Worm (Caenorhabditis elegans) whole organism, young adult: ENCODE results near the gene srw-59.

Experiments
- B0261.1 ChIP-seq: sonication (generic microtip); optimal IDR thresholded peaks from 2 replicates; lab custom pipeline; 2016; ENCODE audit warnings: mild to moderate bottlenecking, missing genetic modification characterization, moderate library complexity, missing compliant biosample characterization
- C06A6.2 ChIP-seq: fragments of 200-800 bp; sonication (Bioruptor generic); conservative IDR thresholded peaks from 2 replicates; pipeline ENCODE4 v1.3.6; 2022; ENCODE audit warnings: missing genetic modification characterization, missing compliant biosample characterization
- C17E4.6 ChIP-seq: fragments of 200-800 bp; sonication (Bioruptor generic); IDR thresholded peaks from 2 replicates; pipeline ENCODE4 v1.3.6; 2022; ENCODE audit warnings: missing genetic modification reagents, missing genetic modification characterization, missing compliant biosample characterization
- F23B12.7 ChIP-seq: sonication (generic microtip); optimal IDR thresholded peaks from 2 replicates; lab custom pipeline; 2017; ENCODE audit warnings: missing genetic modification characterization, mild to moderate bottlenecking, missing compliant biosample characterization, antibody characterized with exemption, moderate library complexity; ENCODE audit not compliant: insufficient read depth
- F49E8.2 ChIP-seq: sonication (generic microtip); optimal IDR thresholded peaks from 3 replicates; lab custom pipeline; 2017; ENCODE audit warnings: missing genetic modification characterization, mild to moderate bottlenecking, missing compliant biosample characterization, antibody characterized with exemption, moderate library complexity; ENCODE audit not compliant: insufficient read depth
- F57A8.1 ChIP-seq: fragments of 200-800 bp; sonication (Bioruptor generic); optimal IDR thresholded peaks from 2 replicates; lab custom pipeline; 2018; ENCODE audit warnings: mild to moderate bottlenecking, missing genetic modification characterization, moderate library complexity, missing compliant biosample characterization
- Y53F4B.3 ChIP-seq: fragments of 200-800 bp; sonication (Bioruptor generic); IDR thresholded peaks from 2 replicates; pipeline ENCODE4 v1.3.6; 2022; ENCODE audit warnings: missing genetic modification reagents, missing genetic modification characterization, missing compliant biosample characterization
- Y67H2A.10 ChIP-seq: fragments of 200-800 bp; sonication (Bioruptor generic); conservative IDR thresholded peaks from 2 replicates; pipeline ENCODE4 v1.3.6; 2022; ENCODE audit warnings: missing genetic modification reagents, missing genetic modification characterization, missing compliant biosample characterization
- ZK185.1 ChIP-seq: sonication (generic microtip); optimal IDR thresholded peaks from 2 replicates; lab custom pipeline; 2016; ENCODE audit warnings: mild to moderate bottlenecking, missing genetic modification characterization, missing compliant biosample characterization; ENCODE audit not compliant: poor library complexity, severe bottlenecking
- atf-7 ChIP-seq: sonication (generic microtip); optimal IDR thresholded peaks from 2 replicates; lab custom pipeline; 2017; ENCODE audit warnings: mild to moderate bottlenecking, missing genetic modification characterization, missing compliant biosample characterization
- attf-3 ChIP-seq: fragments of 200-800 bp; sonication (Bioruptor generic); conservative IDR thresholded peaks from 2 replicates; pipeline ENCODE4 v1.3.6; 2022; ENCODE audit warnings: missing genetic modification reagents, missing genetic modification characterization, missing compliant biosample characterization
- attf-5 ChIP-seq: fragments of 200-800 bp; sonication (Bioruptor generic); optimal IDR thresholded peaks from 2 replicates; lab custom pipeline; 2018; ENCODE audit warnings: mild to moderate bottlenecking, missing genetic modification characterization, missing compliant biosample characterization
- bed-1 ChIP-seq: fragments of 200-800 bp; sonication (Bioruptor generic); IDR thresholded peaks from 2 replicates; pipeline ENCODE4 v1.3.6; 2022; ENCODE audit warnings: missing genetic modification reagents, missing genetic modification characterization, missing compliant biosample characterization
- ceh-100 ChIP-seq: fragments of 200-800 bp; sonication (Bioruptor generic); IDR thresholded peaks from 2 replicates; pipeline ENCODE4 v1.3.6; 2022; ENCODE audit warnings: missing genetic modification reagents, missing genetic modification characterization, missing compliant biosample characterization
- ceh-79 ChIP-seq: sonication (generic microtip); optimal IDR thresholded peaks from 2 replicates; lab custom pipeline; 2017; ENCODE audit warnings: mild to moderate bottlenecking, missing genetic modification characterization, missing compliant biosample characterization
- chd-7 ChIP-seq: sonication (generic microtip); optimal IDR thresholded peaks from 2 replicates; lab custom pipeline; 2016; ENCODE audit warnings: mild to moderate bottlenecking, missing genetic modification characterization, moderate library complexity, missing compliant biosample characterization
- dpl-1 ChIP-seq: fragments of 150-350 bp; optimal IDR thresholded peaks from 2 replicates; lab custom pipeline; 2014; ENCODE audit warnings: missing biosample characterization, missing genetic modification reagents, missing genetic modification characterization
- egl-44 ChIP-seq: fragments of 200-800 bp; sonication (Bioruptor generic); IDR thresholded peaks from 2 replicates; pipeline ENCODE4 v1.3.6; 2022; ENCODE audit warnings: missing genetic modification reagents, missing genetic modification characterization, missing compliant biosample characterization
- ets-4 ChIP-seq: fragments of 200-800 bp; sonication (Bioruptor generic); optimal IDR thresholded peaks from 2 replicates; lab custom pipeline; 2018; ENCODE audit warnings: mild to moderate bottlenecking, missing genetic modification characterization, missing compliant biosample characterization
- him-1 ChIP-seq: sonication (generic microtip); optimal IDR thresholded peaks from 2 replicates; lab custom pipeline; 2016; ENCODE audit warnings: missing genotype, missing genetic modification reagents, missing genetic modification characterization, missing compliant biosample characterization
- hmg-20 ChIP-seq: fragments of 200-800 bp; sonication (Bioruptor generic); IDR thresholded peaks from 2 replicates; pipeline ENCODE4 v1.3.6; 2022; ENCODE audit warnings: missing genetic modification reagents, missing genetic modification characterization, missing compliant biosample characterization
- lag-1 ChIP-seq: fragments of 200-800 bp; sonication (Bioruptor generic); IDR thresholded peaks from 2 replicates; pipeline ENCODE4 v1.3.6; 2022; ENCODE audit warnings: missing genetic modification reagents, missing genetic modification characterization, missing compliant biosample characterization
- lin-40 ChIP-seq: sonication (generic microtip); optimal IDR thresholded peaks from 2 replicates; lab custom pipeline; 2016; ENCODE audit warnings: missing genetic modification characterization, mild to moderate bottlenecking, missing compliant biosample characterization, missing genotype, missing genetic modification reagents
- lir-1 ChIP-seq: fragments of 200-800 bp; sonication (Bioruptor generic); conservative IDR thresholded peaks from 2 replicates; pipeline ENCODE4 v1.3.6; 2022; ENCODE audit warnings: missing genetic modification reagents, missing genetic modification characterization, missing compliant biosample characterization
- madf-3 ChIP-seq: fragments of 200-800 bp; sonication (Bioruptor generic); IDR thresholded peaks from 2 replicates; pipeline ENCODE4 v1.3.6; 2022; ENCODE audit warnings: missing genetic modification reagents, missing genetic modification characterization, missing compliant biosample characterization
- madf-6 ChIP-seq: fragments of 200-800 bp; sonication (Bioruptor generic); IDR thresholded peaks from 2 replicates; pipeline ENCODE4 v1.3.6; 2022; ENCODE audit warnings: missing genetic modification reagents, missing genetic modification characterization, missing compliant biosample characterization
- madf-8 ChIP-seq: fragments of 200-800 bp; sonication (Bioruptor generic); conservative IDR thresholded peaks from 2 replicates; pipeline ENCODE4 v1.3.6; 2022; ENCODE audit warnings: missing genetic modification reagents, missing genetic modification characterization, missing compliant biosample characterization
- nhr-179 ChIP-seq: sonication (generic microtip); optimal IDR thresholded peaks from 2 replicates; lab custom pipeline; 2016; ENCODE audit warnings: mild to moderate bottlenecking, missing genetic modification characterization, missing compliant biosample characterization
- nhr-80 ChIP-seq: sonication (generic microtip); optimal IDR thresholded peaks from 2 replicates; lab custom pipeline; 2016; ENCODE audit warnings: missing genetic modification characterization, missing compliant biosample characterization
- nhr-90 ChIP-seq: sonication (generic microtip); optimal IDR thresholded peaks from 2 replicates; lab custom pipeline; 2016; ENCODE audit warnings: missing genotype, mild to moderate bottlenecking, missing genetic modification characterization, missing compliant biosample characterization
- pbrm-1 ChIP-seq: fragments of 200-800 bp; sonication (Bioruptor generic); IDR thresholded peaks from 2 replicates; pipeline ENCODE4 v1.3.6; 2022; ENCODE audit warnings: missing genetic modification reagents, missing genetic modification characterization, missing compliant biosample characterization
- repo-1 ChIP-seq: sonication (generic microtip); optimal IDR thresholded peaks from 2 replicates; lab custom pipeline; 2017; ENCODE audit warnings: mild to moderate bottlenecking, missing genetic modification characterization, missing compliant biosample characterization
- snpc-3.4 ChIP-seq: sonication (generic microtip); optimal IDR thresholded peaks from 2 replicates; lab custom pipeline; 2017; ENCODE audit warnings: missing genetic modification characterization, mild to moderate bottlenecking, missing compliant biosample characterization, antibody characterized with exemption, moderate library complexity, missing genotype, missing genetic modification reagents
- zim-3 ChIP-seq: sonication (generic microtip); optimal IDR thresholded peaks from 2 replicates; lab custom pipeline; 2017; ENCODE audit warnings: mild to moderate bottlenecking, missing genetic modification characterization, moderate library complexity, missing compliant biosample characterization
- ztf-26 ChIP-seq: sonication (generic microtip); optimal IDR thresholded peaks from 2 replicates; lab custom pipeline; 2017; ENCODE audit warnings: missing genetic modification characterization, missing compliant biosample characterization
- ztf-28 ChIP-seq: fragments of 200-800 bp; sonication (Bioruptor generic); IDR thresholded peaks from 2 replicates; pipeline ENCODE4 v1.3.6; 2022; ENCODE audit warnings: missing genetic modification reagents, missing genetic modification characterization, missing compliant biosample characterization

Gene srw-59

ce11 chrV:15954932-15955331 is 4.1 kb upstream of the srw-59 start, which contains the start of gene srw-57:
Gene srw-57 (minus strand): TSS chrV:15955032.
- TF ChIP-seq bed-1 (GFP tag; lab: Robert Waterston, UW): no peak
- TF ChIP-seq madf-8 (GFP tag; lab: Robert Waterston, UW): no peak
- TF ChIP-seq lin-40 (tag; lab: Kevin White, UChicago): no peak
- no peak for TF ChIP-seq lag-1
- no peak for TF ChIP-seq madf-3 (GFP tag; lab: Robert Waterston, UW)
- no peak for TF ChIP-seq ceh-100
- no peak for TF ChIP-seq him-1 (tag; lab: Kevin White, UChicago)
- no peak for TF ChIP-seq F49E8.2 (tag; lab: Kevin White, UChicago)
- no peak for TF ChIP-seq nhr-80 (tag; lab: Kevin White, UChicago)

- TF ChIP-seq attf-3 (GFP tag; lab: Robert Waterston, UW): no peak
- TF ChIP-seq chd-7: no peak
- TF ChIP-seq attf-5 (GFP tag; lab: Kevin White, UChicago): no peak
- TF ChIP-seq Y53F4B.3 (GFP tag; lab: Robert Waterston, UW): no peak
- TF ChIP-seq B0261.1 (tag; lab: Kevin White, UChicago): no peak
- no peak for TF ChIP-seq ets-4
- no peak for TF ChIP-seq ZK185.1 (tag; lab: Kevin White, UChicago)
- TF ChIP-seq atf-7 (tag; lab: Kevin White, UChicago): no peak
- TF ChIP-seq dpl-1 (GFP tag; lab: Kevin White, UChicago): no peak
- no peak for TF ChIP-seq ceh-79 (tag; lab: Kevin White, UChicago)
- no peak for TF ChIP-seq repo-1
- TF ChIP-seq F23B12.7: no peak
- no peak for TF ChIP-seq zim-3
- no peak for TF ChIP-seq C06A6.2 (GFP tag; lab: Robert Waterston, UW)
- no peak for TF ChIP-seq ztf-28
- no peak for TF ChIP-seq egl-44 (GFP tag; lab: Robert Waterston, UW)
- TF ChIP-seq F57A8.1 (GFP tag; lab: Kevin White, UChicago): no peak
- no peak for TF ChIP-seq ztf-26 (tag; lab: Kevin White, UChicago)
- no peak for TF ChIP-seq madf-6
- TF ChIP-seq, all 124 proteins: peak for 0
These were observed 2.0 kb upstream of the srw-59 start, which contains the start of gene srw-56 for ce11 chrV:15952762-15953161. Gene srw-56 (minus strand): TSS chrV:15952862.

- TF ChIP-seq snpc-3.4 (tag; lab: Kevin White, UChicago): no peak
- TF ChIP-seq nhr-179: no peak
- TF ChIP-seq hmg-20 (GFP tag; lab: Robert Waterston, UW): no peak
- no peak for TF ChIP-seq C17E4.6 (GFP tag; lab: Robert Waterston, UW)
- TF ChIP-seq lir-1 (GFP tag; lab: Robert Waterston, UW): no peak
- no peak for TF ChIP-seq repo-1
- TF ChIP-seq egl-44 (GFP tag; lab: Robert Waterston, UW): no peak
- TF ChIP-seq chd-7: no peak
- no peak for TF ChIP-seq nhr-90 (tag; lab: Kevin White, UChicago)
- TF ChIP-seq Y67H2A.10 (GFP tag; lab: Robert Waterston, UW): no peak
- no peak for TF ChIP-seq pbrm-1 (GFP tag; lab: Robert Waterston, UW)
- TF ChIP-seq F49E8.2 (tag; lab: Kevin White, UChicago): no peak
- TF ChIP-seq ztf-28: no peak
These were observed 7.7 kb downstream of the srw-59 start, which contains the start of gene srw-53 for ce11 chrV:15943125-15943524. Gene srw-53 (plus strand): TSS chrV:15943425.
